Worm (Caenorhabditis elegans) whole organism, dauer: ENCODE results near the gene ric-3.

Source experiments
- unc-62 ChIP-seq: sonication (generic microtip); optimal IDR thresholded peaks from 2 replicates; lab custom pipeline; 2017; ENCODE audit warnings: missing biosample characterization, missing genetic modification reagents, missing genetic modification characterization

ric-3 gene

DNA sequence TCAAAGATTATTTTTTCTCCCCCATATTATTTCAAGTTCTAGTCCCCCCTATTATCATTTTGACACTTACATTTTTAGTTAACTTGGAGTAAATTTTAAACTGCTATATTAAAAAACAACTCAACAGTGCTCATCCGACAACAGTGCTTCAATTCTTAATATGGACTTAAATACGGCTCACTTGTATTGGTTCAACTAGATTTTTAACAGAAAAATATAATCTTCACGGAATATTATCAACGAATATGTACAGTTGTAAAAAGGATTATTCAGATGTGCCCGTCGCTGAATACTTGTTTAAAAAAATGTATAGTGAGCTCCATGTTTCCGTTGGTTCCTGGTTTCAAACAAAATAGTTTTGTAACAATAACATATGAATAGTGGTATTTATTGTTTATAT, 17.7 kb upstream of the ric-3 start:
- TF ChIP-seq unc-62 (GFP tag; lab: Kevin White, UChicago), result no peak

DNA sequence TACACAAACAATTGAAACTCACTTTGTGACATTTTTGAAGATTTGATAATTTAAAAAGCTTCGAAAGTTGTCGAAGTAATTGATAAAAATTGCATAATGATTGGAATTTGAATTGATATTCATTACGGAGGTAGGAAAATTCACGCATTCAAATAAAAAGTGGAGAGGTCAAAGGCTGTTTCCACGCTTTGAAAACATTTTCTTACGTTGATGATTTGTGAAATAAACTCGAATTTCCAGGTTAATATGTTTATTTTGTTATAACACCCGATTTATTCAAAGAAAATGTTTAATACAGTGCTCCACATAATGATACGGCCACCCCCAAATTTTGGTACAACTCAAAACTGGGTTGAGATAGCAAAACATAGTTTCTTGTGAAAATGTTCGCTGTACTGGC, 14.8 kb upstream of the ric-3 start, which contains the start of gene C33H5.16:
Gene C33H5.16, minus strand, starts transcription at position 101 of the 400 bp plus-strand sequence.
- no peak for TF ChIP-seq unc-62 (GFP tag; lab: Kevin White, UChicago)

DNA sequence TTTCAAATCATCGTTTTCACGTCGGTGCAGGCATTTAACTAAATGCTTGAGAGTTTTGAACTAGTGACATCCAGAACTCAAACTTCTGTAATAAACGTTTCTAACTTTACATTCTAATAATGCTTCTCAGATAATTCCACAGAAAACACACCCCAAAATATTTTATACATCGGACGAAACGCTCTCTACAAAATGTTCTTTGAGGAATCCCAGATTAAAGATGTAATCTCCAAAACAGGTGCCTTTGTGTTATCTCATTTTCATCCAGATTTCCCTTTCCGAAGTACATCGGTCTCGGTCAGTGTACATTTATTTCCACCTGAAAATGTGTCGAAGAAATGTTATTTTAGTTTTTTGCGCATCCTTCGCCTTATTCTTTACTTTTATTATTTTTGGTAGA, 13.3 kb upstream of the ric-3 start, which contains the start of gene C33H5.2:
Gene C33H5.2, plus strand, starts transcription at position 301 of the 400 bp plus-strand sequence.
- no peak for TF ChIP-seq unc-62 (GFP tag; lab: Kevin White, UChicago)

DNA sequence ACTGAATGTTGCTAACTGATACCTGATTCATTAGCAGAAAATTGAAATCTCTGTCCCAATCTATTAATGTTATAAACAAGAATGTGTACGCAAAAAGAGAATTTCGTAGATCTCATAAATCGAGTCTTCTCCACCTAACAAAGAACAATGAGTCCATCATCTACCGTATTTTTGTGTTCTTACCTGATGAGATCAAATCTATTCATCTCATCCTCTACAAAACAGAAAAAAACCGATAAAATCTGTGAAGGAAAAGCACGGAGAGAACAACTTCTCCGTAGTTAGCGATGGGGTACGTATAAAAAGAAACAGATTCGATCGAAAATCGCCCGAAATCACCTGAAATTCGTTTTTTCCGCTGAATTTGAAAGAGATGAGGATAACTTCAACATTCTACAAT, 9.5 kb upstream of the ric-3 start, which contains the start of gene C33H5.1:
Gene C33H5.1, plus strand, starts transcription at position 330 of the 400 bp plus-strand sequence.
- TF ChIP-seq unc-62 (GFP tag; lab: Kevin White, UChicago), result no peak

DNA sequence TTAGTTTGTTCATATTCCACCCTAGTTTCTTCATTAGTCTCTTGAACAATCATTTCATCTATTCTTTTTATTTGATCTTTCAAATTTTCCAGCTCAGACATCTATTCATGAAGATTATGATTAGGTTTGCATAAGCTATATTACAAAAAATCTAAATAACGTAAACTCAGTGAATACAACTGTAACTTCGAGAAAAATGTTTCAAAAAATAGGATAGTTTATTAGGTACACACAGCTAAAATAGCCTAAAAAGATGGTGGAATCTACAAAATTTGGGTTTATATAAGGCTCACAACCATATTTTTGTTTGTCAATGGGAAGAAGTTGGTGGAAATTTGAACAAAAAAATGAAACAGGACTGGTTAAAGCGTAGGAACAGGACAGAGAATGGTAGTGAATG, 5.3 kb upstream of the ric-3 start, which contains the start of gene zgpa-1:
Gene zgpa-1, minus strand, starts transcription at position 101 of the 400 bp plus-strand sequence.
- TF ChIP-seq unc-62 (GFP tag; lab: Kevin White, UChicago), result no peak

DNA sequence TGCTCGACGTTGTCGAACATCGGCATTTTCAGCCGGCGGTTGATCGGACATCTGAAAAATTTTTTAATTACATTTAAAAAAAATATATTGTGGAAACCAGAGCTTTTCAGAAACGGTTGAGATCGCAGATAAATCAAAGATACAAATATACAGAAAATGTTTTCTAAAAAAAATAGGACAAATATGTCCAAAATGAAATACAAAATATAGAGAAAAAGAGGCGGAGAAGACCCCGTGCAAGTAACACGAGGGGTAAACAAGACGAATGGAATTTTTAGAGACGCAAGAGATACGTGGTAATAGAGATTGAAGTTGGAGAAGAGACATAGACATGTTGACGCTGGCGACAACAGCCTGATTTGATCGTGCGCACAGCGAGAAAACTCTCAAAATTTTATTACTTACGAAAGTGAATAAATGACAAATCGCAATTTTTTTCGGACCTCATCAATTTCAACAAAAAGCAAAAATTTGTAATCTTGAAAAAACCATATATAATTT, 2.3 kb upstream of the ric-3 start, which contains the start of gene cdgs-1:
Gene cdgs-1, minus strand, starts transcription at position 51 of the 501 bp plus-strand sequence.
- TF ChIP-seq unc-62 (GFP tag; lab: Kevin White, UChicago), result no peak

DNA sequence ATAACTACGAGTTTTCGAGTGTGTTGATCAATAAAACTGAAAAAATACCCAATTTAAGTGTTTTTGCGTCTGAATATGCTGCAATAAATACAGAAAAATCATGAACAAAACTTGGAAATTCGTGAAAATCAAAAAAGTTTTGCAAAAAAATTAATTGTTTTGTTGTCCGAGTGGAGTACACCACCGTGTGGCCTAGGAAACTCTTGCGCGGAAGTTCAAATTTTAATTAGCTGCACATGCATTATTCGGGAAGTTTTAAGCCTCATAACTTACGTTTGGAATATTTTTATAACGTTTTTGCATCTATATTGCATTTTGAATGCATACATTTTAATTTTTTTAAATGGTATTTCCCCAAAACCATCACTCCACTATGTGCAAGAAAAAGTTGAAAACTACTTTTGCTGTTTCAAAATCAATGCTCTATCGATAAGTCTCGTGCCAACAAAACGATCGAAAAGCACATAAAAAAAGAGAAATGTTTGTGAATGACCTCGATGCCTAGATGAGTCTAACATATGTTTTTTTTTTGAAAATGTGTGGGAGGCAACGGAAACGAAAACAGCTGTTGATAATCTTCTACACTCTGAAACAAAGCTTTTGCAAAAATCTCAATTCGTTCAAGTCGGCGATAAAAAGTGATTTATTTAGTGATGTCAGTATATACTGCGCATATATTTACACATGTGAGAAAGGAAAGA, 1.5 kb upstream of the ric-3 start:
- TF ChIP-seq unc-62 (GFP tag; lab: Kevin White, UChicago), result no peak

DNA sequence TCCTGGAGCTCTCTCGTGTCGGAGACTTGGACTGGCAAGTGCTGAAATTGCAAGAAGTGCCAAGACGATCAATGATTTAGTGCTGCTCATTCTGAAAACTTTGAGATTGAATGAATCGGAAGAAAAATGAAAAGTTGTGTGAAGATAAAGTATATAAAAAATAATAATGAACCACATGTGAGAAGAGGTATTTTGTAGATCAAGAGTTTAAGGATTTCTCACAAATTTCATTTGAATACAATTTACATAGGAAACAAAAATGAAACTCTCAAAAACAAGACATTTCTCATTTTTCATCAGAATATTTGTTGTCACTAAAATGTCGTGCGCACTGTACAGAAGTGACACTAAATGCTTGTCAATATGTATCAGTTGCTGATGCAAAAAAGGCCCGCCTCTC, 4.5 kb downstream of the ric-3 start, which contains the start of gene T14A8.2:
Gene T14A8.2, minus strand, starts transcription at position 101 of the 400 bp plus-strand sequence.
- TF ChIP-seq unc-62 (GFP tag; lab: Kevin White, UChicago), result no peak

DNA sequence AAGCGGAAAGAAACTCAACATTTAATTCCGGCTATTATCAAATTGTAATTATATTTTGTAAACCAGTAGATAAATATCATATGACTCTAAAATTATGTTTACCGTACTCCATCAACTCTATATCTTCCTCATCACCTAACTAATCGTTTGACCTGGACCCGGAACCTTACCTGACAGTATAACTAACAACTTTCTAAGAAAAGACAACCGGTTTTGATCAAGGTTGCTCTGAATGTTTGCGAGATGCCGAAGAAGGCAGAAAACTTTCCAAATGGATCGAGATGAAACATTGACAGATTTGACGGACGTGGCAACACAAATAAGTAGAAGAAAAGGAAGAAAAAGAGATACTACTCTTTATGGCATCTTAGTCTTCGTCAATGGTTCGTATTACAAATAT, 6.6 kb downstream of the ric-3 start:
- TF ChIP-seq unc-62 (GFP tag; lab: Kevin White, UChicago), result no peak

DNA sequence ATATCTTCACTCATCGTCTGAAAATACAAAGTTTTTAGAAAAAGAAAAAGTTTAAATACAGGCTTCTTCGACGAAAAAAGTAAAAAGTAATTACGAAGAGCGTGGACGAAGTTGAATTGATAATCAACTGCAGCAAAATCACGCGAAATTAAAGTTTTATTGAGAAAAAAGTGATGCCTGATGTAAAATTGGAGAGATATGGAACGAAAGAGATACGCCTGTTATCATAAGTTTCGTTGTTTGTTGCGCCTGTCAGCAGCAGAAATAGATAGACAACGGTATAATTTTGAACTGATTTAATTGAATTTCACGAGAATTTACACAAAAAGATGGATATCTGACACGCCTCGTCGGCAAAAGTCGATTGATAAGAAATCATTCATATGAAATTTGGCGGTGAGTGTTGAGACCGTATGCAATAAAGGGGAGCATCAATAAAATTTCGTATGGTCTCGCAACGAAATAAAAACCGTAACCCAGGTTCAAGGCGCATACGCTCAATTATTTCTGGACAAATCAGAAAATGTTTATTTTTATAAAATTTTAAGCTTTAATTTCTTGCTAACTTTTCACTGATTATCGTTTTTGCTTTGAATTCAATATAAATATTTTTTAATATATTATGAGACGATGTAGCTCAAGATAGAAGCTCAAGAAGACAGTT, 11.4 kb downstream of the ric-3 start, which contains the start of gene C06A6.4:
Gene C06A6.4, minus strand, starts transcription at position 24 of the 664 bp plus-strand sequence.
- TF ChIP-seq unc-62 (GFP tag; lab: Kevin White, UChicago), result no peak

DNA sequence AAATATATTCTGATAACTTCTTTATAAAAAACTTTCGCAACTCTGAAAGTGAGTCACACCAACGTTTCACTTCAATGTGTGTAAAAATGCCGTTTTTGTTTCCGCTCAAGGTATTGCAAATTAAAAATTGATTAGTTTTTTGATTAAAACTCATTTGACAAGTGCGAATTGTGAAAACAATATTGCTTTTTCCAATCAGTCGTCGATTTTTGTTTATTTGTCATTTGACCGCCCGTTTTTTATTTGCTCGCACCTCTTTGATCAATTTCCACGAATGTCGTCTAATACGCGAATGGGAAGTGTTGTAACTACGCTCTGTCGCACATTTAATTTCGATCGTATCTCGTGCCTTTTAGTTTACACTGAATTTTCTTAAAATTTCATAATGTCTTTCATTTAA, 12.1 kb downstream of the ric-3 start, which contains the start of gene mvb-12:
Gene mvb-12, plus strand, starts transcription at position 375 of the 400 bp plus-strand sequence.
- no peak for TF ChIP-seq unc-62 (GFP tag; lab: Kevin White, UChicago)

DNA sequence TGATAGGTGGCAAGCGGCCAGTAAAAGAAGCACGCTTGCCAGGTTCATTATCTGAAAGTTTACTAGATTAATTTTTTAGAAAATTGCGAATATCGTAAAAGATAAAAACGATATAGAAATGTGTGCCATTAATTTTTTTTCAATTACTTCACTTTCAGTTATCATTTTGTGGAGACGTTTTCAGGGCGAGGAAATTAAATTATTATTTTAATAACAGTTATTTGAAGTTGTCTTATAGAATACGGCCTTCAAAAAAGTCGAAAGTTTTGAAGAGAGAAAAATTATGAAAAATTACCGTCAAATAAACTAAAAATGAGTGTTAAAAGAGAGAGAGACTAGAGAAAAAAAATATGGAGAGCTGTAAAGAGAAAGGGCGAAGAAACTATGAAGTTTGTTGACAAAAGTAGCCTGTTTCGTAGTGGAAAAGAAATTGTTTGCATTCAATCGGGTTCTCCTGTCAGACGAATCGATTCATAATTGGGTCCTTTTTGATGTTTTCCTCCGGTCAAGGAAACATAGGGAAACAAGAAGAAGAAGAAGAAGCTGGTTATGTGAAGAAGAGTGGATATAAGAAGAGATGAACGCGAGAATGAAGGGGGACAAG, 16.7 kb downstream of the ric-3 start, which contains the start of gene erp-44.2:
Gene erp-44.2, minus strand, starts transcription at position 51 of the 604 bp plus-strand sequence.
- no peak for TF ChIP-seq unc-62 (GFP tag; lab: Kevin White, UChicago)

DNA sequence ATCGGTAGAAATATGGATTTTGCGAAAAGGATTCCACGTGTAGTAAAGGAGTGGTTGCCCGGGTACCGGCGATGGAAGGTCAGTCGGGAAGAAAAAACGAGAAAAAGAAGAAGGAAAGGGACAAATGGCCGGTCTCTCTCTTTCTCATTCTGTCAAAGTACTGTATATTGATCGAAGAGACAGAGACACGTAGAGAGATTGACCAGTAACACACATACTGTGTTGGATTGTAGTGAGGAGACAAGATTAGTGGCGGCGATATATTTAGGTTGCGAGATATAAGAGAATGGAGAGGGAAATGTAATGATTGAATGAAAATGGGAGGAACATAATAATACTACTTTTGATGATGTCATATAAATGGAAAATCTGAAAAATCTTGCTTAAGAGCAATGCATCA, 18.0 kb downstream of the ric-3 start:
- TF ChIP-seq unc-62 (GFP tag; lab: Kevin White, UChicago), result no peak

DNA sequence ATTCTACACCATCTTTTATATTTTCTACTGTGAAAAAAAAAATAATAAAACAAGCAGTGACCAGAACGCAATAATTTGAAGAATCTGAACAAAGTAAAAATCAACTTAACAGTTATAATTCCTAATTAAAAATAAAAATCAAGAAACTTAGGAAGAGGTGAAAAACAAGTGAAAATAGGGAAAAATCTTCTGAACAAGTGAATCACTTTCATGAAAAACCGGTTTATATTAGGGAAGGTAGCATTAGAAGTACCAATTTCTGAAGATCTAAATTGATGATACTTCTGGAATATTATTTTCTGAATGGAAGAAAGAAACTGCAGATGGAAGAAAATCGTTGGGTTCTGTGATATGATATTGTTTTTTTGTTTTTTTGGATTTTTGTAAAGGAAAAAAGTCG, 18.4 kb downstream of the ric-3 start:
- TF ChIP-seq unc-62 (GFP tag; lab: Kevin White, UChicago), result no peak

DNA sequence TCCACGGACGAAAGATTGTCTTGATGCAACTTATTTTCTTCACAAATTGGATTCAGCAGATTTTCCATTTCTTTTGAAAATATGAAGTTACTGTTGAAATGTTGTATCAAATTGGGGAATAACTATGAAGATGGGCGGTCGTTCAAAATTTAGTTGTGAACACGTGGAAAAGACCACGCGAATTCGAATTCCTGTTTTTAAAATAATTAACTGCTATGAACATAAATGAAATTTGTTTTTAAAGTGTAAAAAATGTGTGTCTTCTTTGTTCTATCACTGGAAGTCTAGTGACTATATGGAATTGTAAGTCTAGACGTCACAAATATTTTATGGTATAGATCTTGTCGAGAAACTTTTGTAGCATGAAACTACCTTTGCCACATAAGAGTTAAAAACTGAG, 20.4 kb downstream of the ric-3 start, which contains the start of gene C06A6.7:
Gene C06A6.7, minus strand, starts transcription at position 101 of the 400 bp plus-strand sequence.
- no peak for TF ChIP-seq unc-62 (GFP tag; lab: Kevin White, UChicago)
